Worm (Caenorhabditis elegans) whole organism, L4/young adult: ENCODE data around the gene ZK228.10.
"Not testable (repeated sequence)": the region's sequence is repeated elsewhere in the genome, so short reads cannot be mapped to it uniquely, and the experiment has no call there.

ENCODE experiments used
- W03F9.2 ChIP-seq: fragments of 150-350 bp; optimal IDR thresholded peaks from 2 replicates; lab custom pipeline; 2014; ENCODE audit warnings: missing biosample characterization, missing genetic modification characterization
- dao-5 ChIP-seq: sonication (generic microtip); optimal IDR thresholded peaks from 2 replicates; lab custom pipeline; 2016; ENCODE audit warnings: missing genotype, missing genetic modification characterization, moderate library complexity, missing compliant biosample characterization
- him-1 ChIP-seq: sonication (generic microtip); optimal IDR thresholded peaks from 2 replicates; lab custom pipeline; 2016; ENCODE audit warnings: missing genotype, missing genetic modification reagents, missing genetic modification characterization, missing compliant biosample characterization

The ZK228.10 gene

DNA sequence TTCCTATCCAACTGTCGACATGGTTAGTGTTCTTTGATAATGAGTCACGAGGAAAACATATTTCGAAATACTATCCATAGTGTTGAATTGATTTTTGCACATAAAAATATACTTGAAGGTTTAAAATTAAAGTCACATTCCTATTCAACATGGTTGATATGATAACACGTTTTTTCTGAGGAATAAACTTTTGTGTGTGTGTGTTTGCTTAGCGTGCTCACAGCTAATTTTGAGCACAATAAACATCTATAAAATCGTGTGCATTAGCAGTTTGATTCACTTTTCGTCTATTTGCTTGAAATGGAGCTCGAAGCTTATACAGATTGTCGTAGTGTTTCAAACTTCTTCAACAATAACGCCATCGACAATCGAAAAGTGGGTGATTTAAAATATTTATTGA is at the start of gene ZK228.10:
Gene ZK228.10 (plus strand): TSS at position 301 of the 400 bp plus-strand sequence.
- no peak for TF ChIP-seq W03F9.2 (tag; lab: Kevin White, UChicago)
- TF ChIP-seq him-1 = no peak

DNA sequence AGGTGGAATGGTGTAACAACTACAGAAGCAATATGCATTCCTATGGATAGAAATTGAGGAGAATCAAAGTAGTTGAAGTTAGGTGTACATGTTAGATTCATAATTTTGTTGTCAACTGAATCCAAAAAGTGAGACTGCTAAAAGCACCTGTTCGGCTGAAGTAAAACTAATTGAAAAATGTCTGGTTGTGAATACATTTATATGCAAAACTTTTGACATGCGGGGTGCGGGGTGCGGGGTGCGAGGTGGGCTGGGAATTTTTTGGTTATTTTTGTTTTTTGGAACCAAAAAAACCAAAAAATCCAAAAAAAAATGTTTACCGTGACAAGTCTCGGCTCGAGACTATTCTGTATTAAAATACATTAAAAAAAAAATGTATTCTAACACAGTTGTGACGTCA is 46.5 kb upstream of the ZK228.10 start, which contains the start of gene srh-207:
Gene srh-207 (minus strand): TSS at position 101 of the 400 bp plus-strand sequence.
- TF ChIP-seq dao-5 (tag; lab: Kevin White, UChicago) = no peak
- TF ChIP-seq W03F9.2 (tag; lab: Kevin White, UChicago) = no peak

DNA sequence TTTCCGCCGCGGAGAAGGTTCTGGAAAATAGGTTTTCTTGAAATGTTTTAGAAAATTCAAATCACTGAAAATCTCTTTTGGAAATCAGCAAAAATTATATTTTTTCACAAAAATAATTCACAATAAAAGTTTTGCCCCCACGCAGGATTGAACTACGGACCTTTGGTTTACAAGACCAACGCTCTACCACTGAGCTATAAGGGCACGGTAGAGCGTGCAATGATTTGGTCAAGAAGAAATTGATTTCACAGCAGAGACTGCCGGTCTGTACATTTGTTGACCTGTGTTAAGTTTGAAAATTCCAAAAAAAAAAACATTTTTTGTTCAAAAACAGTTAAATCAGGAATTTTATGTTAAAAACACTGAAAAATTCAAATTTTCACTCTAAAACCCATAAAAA is 44.3 kb upstream of the ZK228.10 start:
- TF ChIP-seq W03F9.2 (tag; lab: Kevin White, UChicago) (no peak), him-1 (no peak), dao-5 (tag; lab: Kevin White, UChicago) (no peak)

DNA sequence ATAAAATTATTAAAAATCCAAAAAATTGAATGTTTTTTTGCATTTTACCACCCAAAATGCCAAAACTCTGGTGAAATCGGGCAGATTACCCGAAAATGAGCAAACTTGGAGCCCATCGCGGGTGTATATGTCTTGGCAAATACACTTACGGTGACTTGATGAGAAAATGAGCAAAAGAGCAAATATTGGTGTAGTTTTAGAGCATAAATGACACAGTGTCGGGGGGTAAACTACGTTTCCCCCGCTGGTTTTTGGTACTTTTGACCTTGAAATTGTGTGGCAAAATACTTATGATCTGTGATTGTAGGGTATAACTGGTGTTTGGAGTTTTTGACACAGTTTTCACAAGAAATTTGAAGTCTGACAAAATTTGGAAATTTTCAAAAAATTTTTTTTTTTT is 43.8 kb upstream of the ZK228.10 start, which contains the start of gene ZK262.2:
Gene ZK262.2 (minus strand): TSS at position 101 of the 400 bp plus-strand sequence.
- TF ChIP-seq dao-5 (tag; lab: Kevin White, UChicago) (no peak), W03F9.2 (tag; lab: Kevin White, UChicago) (no peak), him-1 (no peak)

DNA sequence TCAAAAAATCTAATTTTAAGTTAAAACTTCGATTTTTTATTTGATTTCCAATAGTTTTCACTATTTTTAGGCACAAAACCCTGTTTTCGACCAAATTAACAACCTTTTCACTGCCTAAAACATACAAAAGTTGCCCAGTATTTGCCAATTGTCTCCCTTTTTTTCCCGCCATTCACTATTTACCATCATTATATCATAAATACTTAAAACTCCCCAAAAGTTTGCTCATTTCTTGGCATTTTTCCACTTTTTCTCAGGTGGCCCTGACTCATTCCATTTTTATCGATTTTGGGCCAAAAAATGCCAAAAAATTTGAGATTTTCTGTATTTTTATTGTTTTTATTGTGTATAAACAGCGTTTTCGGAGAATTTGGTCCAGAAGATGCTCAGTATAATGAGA is 42.6 kb upstream of the ZK228.10 start, which contains the start of gene txt-8:
Gene txt-8 (plus strand): TSS at position 301 of the 400 bp plus-strand sequence.
- TF ChIP-seq dao-5 (tag; lab: Kevin White, UChicago) (no peak), W03F9.2 (tag; lab: Kevin White, UChicago) (no peak), him-1 (no peak)

DNA sequence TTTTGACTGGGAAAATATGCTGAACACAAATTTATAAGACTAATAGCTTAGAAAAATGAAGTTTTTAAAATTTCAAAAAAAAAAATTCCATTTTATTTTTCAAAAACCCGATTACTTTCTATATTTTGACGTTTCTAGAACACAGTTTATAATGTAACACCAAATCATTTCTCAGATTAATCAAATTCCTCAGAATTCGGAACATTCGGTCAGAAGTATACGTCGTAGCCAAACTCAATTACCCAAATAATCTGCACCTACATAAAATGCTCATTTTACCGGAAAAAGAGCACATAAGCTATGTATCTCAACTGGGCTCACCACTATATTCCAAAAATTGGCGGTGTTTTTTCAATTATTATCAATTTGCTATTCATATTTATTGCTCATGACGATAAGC is 35.9 kb upstream of the ZK228.10 start, which contains the start of gene srj-26:
Gene srj-26 (plus strand): TSS at position 301 of the 400 bp plus-strand sequence.
- TF ChIP-seq him-1 (no peak), dao-5 (tag; lab: Kevin White, UChicago) (no peak), W03F9.2 (tag; lab: Kevin White, UChicago) (no peak)

DNA sequence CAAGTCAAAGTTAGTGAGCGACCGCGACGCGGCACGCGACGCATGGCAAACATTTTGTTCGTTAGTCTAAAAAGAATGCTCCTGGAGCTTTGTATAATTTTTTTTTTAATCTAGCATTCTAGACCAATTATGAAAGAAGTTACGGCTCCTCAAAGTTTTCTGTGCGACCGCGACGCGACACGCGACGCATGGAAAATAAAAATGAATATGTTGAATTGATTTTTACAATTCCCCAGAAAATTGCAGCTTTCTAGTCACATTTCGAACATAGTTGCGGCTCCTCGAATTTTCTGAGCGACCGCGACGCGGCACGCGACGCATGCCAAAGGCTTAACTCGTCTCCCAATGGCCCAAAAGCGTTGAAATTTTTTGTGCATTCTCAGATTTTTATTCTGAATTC is 32.2 kb upstream of the ZK228.10 start, which contains the start of gene ZK262.4:
Gene ZK262.4 (minus strand): TSS at position 101 of the 400 bp plus-strand sequence.
- TF ChIP-seq W03F9.2 (tag; lab: Kevin White, UChicago) (no peak), dao-5 (tag; lab: Kevin White, UChicago) (no peak), him-1 (no peak)

DNA sequence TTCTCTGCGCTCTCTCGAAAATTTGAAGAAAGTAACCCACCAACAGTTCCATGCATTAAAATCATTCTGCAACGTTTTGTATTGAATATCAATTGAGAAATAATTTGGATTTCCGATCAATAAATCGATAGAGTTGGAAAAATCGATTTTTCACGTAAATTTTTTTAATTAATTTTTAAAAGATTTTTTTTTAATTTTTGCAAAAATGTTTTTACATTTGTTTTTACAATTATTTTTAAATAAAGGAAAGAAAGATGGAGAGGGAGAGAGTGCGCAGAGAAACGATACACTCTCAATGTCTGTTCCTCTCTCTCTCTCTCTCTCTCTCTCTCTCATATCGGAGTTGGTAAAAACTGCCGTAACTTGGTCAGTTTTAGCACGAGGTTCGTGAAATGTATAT is 31.1 kb upstream of the ZK228.10 start, which contains the start of gene ZK262.19:
Gene ZK262.19 (minus strand): TSS at position 101 of the 400 bp plus-strand sequence.
- no peak for TF ChIP-seq W03F9.2 (tag; lab: Kevin White, UChicago)
- TF ChIP-seq dao-5 (tag; lab: Kevin White, UChicago) = no peak
- TF ChIP-seq him-1 = no peak

DNA sequence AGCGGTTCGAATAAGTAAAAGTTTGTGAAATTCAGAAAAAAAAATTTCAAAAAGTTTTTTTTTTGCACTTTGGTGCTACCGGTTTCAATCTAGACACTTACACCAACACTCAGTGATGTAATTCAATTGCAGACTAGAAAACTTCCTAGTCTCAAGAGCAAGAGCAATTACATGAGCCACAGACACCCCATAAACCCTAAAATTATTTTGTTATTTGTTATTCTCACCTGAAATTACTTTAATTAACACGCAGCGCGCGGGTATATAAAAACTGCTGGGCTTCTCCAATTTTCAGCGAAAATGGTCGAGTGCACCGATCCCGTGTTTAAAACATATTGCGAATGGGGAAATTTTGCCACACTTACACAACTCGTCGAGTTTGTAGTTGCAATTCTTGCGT is 30.4 kb upstream of the ZK228.10 start, which contains the start of gene srw-83:
Gene srw-83 (plus strand): TSS at position 301 of the 400 bp plus-strand sequence.
- TF ChIP-seq him-1 (no peak), W03F9.2 (tag; lab: Kevin White, UChicago) (no peak), dao-5 (tag; lab: Kevin White, UChicago) (no peak)

DNA sequence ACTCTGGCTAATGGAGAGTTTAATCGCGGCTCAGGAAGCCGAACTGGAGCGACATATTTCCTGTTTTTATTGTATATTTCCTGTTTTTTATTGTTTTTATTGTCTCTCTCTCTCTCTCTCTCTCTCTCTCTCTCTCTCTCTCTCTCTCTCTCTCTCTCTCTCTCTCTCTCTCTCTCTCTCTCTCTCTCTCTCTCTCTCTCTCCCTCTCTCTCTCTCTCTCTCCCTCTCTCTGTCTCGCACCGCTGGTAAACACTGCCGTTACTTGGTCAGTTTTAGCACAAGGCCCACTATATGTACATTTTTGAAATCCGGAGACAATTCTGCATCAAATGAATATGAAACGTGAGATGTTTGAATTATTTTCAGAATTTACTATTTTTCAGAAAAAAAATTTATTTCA is 25.8 kb upstream of the ZK228.10 start:
- TF ChIP-seq W03F9.2 (tag; lab: Kevin White, UChicago) = no peak
- no peak for TF ChIP-seq dao-5 (tag; lab: Kevin White, UChicago)
- no peak for TF ChIP-seq him-1

DNA sequence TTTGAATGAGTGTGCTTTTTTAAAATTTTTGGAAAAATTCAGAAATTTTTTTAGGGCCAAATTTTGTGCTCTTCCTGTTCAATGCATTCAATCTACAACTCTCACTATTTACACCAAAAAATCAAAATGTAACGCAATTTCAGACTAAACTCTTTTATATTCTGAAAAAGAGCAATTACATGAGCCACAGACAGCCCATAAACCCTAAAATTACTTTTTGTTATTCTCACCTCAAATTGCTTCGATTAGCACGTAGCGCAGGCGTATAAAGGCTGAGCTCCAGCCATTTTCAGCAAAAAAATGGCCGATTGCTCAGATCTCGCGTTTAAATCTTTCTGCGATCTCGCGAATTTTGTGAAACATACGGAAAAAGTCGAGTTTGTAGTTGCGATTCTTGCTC is 25.2 kb upstream of the ZK228.10 start, which contains the start of gene srw-82:
Gene srw-82 (plus strand): TSS at position 301 of the 400 bp plus-strand sequence.
- TF ChIP-seq W03F9.2 (tag; lab: Kevin White, UChicago) (no peak), dao-5 (tag; lab: Kevin White, UChicago) (no peak), him-1 (no peak)

DNA sequence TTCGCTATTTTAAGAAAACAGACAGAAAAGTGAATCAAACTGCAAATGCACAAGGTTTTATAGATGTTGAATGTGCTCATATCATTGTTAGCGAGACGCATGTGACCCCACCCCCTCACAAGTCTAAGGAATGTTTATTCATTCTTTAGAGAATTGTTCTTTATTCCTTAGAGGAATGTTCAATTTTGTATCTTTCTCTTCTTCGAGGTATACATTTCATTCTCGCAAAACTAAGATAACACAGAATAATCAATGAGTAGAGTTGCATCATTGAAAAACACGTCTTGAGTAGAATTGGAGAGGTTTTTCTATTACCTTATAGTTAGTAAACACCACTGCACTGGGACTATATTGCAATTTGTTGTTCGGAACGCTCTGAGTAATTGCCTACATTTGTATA is 21.7 kb upstream of the ZK228.10 start, which contains the start of gene ZK262.20:
Gene ZK262.20 (minus strand): TSS at position 101 of the 400 bp plus-strand sequence.
- no peak for TF ChIP-seq W03F9.2 (tag; lab: Kevin White, UChicago)
- no peak for TF ChIP-seq dao-5 (tag; lab: Kevin White, UChicago)
- no peak for TF ChIP-seq him-1

DNA sequence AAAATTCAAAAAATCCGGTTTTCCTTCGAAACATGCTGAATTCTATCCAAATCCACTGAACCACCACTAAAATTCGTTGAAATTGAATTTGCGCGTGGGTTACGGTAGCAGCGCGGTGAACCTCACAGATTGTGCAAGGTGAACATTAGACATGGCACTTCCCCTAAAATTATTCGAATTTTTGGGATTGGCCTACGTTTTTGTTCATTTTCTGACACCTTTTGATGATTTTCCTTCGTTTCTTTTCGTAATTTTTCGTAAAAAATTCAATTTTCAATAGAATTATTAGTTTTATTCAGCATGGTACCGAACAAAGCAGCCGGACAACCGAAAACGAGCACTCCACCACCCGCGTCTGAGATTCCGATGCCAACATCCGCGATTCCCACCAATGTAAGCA is 18.6 kb upstream of the ZK228.10 start, which contains the start of gene ZK262.8:
Gene ZK262.8 (plus strand): TSS at position 301 of the 400 bp plus-strand sequence.
- TF ChIP-seq him-1 (no peak), W03F9.2 (tag; lab: Kevin White, UChicago) (no peak), dao-5 (tag; lab: Kevin White, UChicago) (no peak)

DNA sequence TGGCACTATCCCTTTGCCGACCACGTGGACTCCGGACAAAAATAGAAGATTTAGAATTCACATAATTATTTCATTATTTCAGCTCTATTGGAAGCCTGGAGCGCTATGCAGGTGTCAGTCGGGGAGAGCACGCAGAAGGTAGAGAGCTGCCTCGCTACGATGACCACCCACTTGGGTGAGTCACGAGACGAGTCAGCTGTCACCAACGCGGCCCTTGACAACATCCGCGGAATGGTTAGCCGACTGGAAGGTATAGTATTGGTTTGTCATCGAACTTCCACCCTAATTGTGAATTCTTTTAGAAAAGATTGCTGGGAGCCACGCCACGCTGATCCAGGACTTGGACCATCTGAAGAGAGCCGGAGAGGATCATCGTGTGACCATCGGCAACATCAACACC is 17.2 kb upstream of the ZK228.10 start, which contains the start of gene ZK262.9:
Gene ZK262.9 (plus strand): TSS at position 301 of the 400 bp plus-strand sequence.
- TF ChIP-seq W03F9.2 (tag; lab: Kevin White, UChicago); him-1; dao-5 (tag; lab: Kevin White, UChicago): not testable (repeated sequence)
